Worm (Caenorhabditis elegans) whole organism, L4/young adult: ENCODE measurements around the gene cua-1.
A peak's percentile ranks its signal among the peaks of the same experiment; 100 is the strongest.
"Not testable (repeated sequence)": the region's sequence is repeated elsewhere in the genome, so short reads cannot be mapped to it uniquely, and the experiment has no call there.

ENCODE experiments used
- W03F9.2 ChIP-seq: fragments of 150-350 bp; optimal IDR thresholded peaks from 2 replicates; lab custom pipeline; 2014; ENCODE audit warnings: missing biosample characterization, missing genetic modification characterization
- dao-5 ChIP-seq: sonication (generic microtip); optimal IDR thresholded peaks from 2 replicates; lab custom pipeline; 2016; ENCODE audit warnings: missing genotype, missing genetic modification characterization, moderate library complexity, missing compliant biosample characterization
- him-1 ChIP-seq: sonication (generic microtip); optimal IDR thresholded peaks from 2 replicates; lab custom pipeline; 2016; ENCODE audit warnings: missing genotype, missing genetic modification reagents, missing genetic modification characterization, missing compliant biosample characterization

cua-1 gene

DNA sequence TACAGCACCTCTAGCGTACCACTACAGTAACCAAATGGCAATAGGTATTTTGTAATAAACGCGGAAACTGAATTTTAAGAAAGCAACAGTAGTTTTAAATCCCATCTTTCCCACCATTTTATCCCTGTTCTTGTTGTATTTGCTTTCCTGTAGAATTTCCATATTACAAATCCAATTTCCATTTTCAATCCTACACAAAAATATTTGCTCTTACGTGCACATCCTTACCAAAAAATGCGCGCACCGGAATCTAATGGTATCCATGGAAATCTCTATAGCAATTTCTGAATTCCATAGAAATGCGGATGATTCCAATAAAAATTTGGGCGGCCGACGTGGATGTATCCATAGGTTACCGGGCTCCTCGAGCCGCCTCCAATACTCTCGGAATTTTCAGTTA lies 24.9 kb downstream of the cua-1 start, which contains the start of gene trf-1:
Gene trf-1, plus strand, starts transcription at position 301 of the 400 bp plus-strand sequence.
- TF ChIP-seq him-1 (tag; lab: Kevin White, UChicago) (no peak), W03F9.2 (tag; lab: Kevin White, UChicago) (no peak), dao-5 (no peak)

DNA sequence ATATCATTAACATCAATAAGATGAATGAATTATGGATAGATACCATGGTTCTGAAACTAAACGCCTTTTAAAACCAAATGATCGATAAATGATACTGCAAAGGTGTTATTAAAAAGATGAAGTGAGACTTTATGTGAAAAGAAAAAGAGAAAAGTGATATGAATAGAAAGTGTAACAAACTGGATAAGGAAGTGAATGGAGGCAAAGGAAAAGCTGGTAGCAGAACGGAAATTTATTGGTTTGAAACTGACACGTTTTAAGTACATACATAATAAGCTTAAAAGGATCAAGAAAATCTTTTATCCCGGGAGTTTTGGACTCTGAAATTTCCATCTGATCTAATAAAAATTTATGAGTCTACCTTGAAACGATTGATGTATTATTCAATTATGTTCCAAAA lies 25.4 kb downstream of the cua-1 start, which contains the start of gene bli-5:
Gene bli-5, minus strand, starts transcription at position 101 of the 400 bp plus-strand sequence.
- no peak for TF ChIP-seq dao-5

DNA sequence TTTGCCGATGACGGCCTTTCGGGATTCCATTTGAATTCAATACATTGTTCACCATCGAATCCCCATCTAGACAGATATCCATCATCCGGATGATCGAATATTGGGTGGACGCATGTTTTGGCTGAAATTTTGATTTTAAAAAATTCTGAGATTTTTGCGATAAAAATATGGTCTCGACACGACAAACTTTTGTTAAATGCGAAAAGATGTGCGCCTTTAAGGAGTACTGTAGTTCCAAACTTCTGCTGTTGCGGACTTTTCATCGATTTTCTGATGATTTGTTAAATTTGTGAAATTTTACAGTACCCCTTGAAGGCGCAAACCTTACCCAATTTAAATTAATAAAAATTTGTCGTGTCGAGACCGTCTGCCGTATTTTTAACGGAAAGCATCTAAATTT lies 27.3 kb downstream of the cua-1 start:
- TF ChIP-seq him-1 (tag; lab: Kevin White, UChicago) (no peak), dao-5 (no peak), W03F9.2 (tag; lab: Kevin White, UChicago) (no peak)

DNA sequence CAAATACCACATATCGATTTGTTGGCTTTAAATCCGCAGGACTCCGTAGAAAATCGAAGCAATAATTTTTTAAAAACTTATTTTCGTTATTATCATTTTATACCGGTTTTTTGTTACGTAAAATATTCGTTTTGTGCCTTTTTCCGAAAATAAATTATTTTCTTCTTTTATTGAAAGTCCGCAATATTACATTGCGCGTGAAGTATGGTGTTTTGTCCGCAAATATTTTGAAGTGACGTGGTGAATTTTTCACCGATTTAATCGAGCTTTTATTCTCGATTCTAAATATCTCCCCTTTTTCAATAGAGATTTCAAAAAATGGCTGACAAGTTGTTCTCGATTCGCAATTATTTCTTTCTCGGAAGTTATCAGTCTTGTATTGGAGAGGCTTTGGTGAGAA lies 29.1 kb downstream of the cua-1 start, which contains the start of gene cope-1:
Gene cope-1, plus strand, starts transcription at position 229 of the 400 bp plus-strand sequence.
- no peak for TF ChIP-seq dao-5

DNA sequence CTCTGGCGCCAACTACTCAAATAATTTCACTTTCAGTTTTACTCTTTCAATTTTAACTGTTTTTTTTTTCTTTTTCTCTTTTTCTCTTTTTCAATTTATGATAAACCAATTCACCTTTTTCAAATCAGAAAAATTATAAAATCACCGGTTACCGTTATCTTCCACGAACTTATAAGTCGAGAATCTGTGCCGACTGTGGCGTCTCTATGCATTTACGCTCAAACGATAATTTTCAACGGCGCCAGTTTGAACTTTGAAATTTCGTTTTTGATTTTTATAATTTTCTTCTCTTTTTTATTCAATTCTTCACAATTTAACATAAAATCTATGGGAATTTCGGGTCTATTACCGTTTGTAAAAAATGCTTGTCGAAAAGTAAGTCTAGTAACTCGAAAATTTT lies 31.7 kb downstream of the cua-1 start, which contains the start of gene exo-1:
Gene exo-1, plus strand, starts transcription at position 101 of the 400 bp plus-strand sequence.
- peak; percentile 87 for TF ChIP-seq W03F9.2 (tag; lab: Kevin White, UChicago)
- no peak for TF ChIP-seq dao-5
- TF ChIP-seq him-1 (tag; lab: Kevin White, UChicago) = no peak

DNA sequence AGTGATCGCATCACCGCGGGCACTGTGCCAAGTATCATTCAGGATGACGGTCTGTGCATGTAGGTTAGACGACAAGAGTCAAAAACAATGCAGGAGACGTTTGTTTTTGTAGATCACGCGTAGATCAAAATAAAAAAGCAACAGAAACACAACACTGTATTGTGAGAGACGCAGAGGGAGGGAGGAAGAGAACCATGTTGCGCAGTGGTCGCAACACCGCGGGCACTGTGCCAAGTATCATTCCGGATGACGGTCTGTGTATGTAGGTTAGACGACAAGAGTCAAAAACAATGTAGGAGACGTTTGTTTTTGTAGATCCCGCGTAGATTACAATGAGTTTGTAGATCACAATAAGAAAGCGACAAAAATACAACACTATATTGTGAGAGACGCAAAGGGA lies 36.1 kb downstream of the cua-1 start:
- TF ChIP-seq dao-5 (no peak), W03F9.2 (tag; lab: Kevin White, UChicago) (no peak), him-1 (tag; lab: Kevin White, UChicago) (no peak)

DNA sequence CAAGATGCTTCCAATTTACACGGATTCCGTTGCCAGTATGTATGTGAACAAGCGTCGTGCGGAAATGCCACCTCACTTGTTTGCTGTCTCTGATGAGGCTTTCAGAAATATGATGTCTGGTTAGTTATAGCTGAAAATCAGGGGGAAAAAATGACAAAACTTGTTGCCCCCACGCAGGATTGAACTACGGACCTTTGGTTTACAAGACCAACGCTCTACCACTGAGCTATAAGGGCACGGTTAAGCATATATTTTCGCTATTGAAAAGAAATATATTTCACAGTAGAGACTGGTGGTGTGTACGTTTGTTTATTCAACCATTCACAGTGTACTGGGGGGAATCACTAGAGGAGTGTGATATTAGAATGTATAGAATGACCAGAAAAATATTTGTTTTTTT lies 43.9 kb downstream of the cua-1 start:
- no peak for TF ChIP-seq W03F9.2 (tag; lab: Kevin White, UChicago)
- TF ChIP-seq dao-5 = no peak
- no peak for TF ChIP-seq him-1 (tag; lab: Kevin White, UChicago)

DNA sequence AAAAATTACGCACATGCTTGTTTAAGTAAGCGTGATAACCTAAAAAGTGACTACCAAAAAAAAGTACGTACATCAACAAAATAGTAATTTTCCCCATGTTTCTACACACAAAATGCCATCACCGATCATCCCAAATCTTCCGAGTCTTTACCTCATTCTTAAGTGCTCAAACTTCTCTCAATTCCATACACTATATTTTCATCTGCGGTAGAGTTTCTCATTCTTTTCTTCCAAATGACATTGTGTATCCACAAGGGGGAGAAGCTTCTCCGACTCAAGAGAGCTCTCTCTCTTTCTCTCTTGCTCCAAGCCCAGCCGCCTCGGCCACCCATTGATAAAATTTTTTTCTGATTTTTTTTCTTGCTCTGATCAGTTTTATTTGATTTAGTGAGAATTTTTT lies 45.6 kb downstream of the cua-1 start, which contains the start of gene myo-6:
Gene myo-6, plus strand, starts transcription at position 301 of the 400 bp plus-strand sequence.
- TF ChIP-seq W03F9.2 (tag; lab: Kevin White, UChicago) (no peak), him-1 (tag; lab: Kevin White, UChicago) (no peak), dao-5 (no peak)

DNA sequence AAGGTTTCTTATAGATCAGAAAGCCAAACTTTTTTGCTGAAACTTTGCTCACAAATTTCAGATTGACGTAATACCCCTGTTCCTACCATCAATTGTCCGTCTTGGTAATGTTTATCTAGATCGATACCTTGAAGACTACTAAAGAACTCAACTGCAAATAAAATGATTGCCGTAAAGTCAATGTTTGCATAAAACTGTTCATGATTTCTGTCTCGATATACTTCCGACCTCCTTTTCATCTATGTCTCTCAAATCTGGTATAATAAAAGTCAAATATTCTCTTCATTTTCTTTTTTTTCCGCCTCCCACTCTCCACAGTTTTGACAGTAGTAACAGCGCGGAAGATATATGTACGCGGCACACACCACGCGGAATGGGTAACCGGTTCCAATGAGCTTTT lies 49.6 kb downstream of the cua-1 start, which contains the start of gene nas-1:
Gene nas-1, plus strand, starts transcription at position 301 of the 400 bp plus-strand sequence.
- TF ChIP-seq W03F9.2 (tag; lab: Kevin White, UChicago) (no peak), dao-5 (no peak), him-1 (tag; lab: Kevin White, UChicago) (no peak)

DNA sequence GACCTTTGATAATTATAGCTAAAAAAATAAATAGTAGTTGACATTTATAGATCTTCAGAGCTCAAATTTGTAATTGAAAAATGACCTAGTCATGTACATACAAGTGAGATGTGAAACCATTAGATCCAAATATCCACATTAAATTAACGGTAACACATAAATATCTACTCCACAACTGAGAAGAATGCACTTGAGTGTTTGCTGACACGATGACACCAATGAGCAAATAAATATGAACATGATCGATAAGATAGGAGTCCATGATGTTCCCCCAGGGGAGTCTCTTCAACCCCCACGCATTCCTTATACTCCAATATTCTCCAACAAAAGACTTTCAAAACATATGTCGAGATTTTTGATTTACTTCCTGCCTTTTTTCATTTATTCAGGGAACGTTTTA lies 50.7 kb downstream of the cua-1 start, which contains the start of gene ttr-52:
Gene ttr-52, plus strand, starts transcription at position 301 of the 400 bp plus-strand sequence.
- TF ChIP-seq W03F9.2 (tag; lab: Kevin White, UChicago) (no peak), dao-5 (no peak), him-1 (tag; lab: Kevin White, UChicago) (no peak)

DNA sequence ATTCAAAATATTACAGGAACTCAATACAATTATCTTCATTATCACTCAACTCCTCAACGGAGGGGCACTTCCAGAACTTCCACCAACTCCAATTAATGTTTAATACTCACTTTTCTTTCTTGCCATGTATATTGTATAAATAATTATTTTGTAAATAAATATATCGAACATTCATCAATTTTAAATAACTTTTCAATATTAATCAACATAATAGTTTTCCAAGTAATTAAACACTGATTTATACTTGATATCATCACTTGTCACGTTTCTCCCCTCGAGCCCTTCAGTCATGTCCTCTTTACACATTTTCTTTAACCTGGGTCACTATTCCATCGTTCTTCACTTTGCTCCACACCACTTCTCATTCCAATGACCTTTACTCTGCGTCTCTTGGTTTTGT lies 52.2 kb downstream of the cua-1 start, which contains the start of gene mig-18:
Gene mig-18, plus strand, starts transcription at position 301 of the 400 bp plus-strand sequence.
- TF ChIP-seq dao-5 (no peak), W03F9.2 (tag; lab: Kevin White, UChicago) (no peak), him-1 (tag; lab: Kevin White, UChicago) (no peak)

DNA sequence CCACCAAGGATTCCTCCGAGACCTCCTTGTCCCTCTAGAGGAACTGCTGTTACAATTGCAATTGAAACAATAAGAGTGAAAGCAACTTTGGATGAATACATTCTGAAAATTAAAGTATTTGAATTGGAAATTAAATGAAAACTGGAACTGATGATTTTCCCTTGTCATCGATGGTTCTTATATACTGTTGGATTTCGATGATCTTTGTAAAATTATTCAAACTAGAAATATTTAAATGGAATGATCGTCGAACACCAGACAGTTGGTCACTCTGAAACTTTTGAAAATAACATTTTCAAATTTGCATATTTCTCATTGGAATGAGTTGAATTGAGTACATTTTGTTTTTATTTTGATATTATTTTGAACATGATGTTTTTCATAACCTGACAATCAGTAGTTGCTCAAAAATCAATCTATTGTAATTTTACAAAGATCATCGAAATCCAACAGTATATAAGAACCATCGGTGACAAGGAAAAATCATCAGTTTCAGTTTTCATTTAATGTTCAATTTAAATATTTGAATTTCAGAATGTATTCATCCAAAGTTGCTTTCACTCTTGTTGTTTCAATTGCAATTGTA lies 53.3 kb downstream of the cua-1 start, which contains the start of the genes srlf-9 and srlf-10:
Gene srlf-9, minus strand, starts transcription at position 101 of the 586 bp plus-strand sequence.
Gene srlf-10, plus strand, starts transcription at position 536 of the 586 bp plus-strand sequence.
- not testable (repeated sequence) for TF ChIP-seq W03F9.2 (tag; lab: Kevin White, UChicago); dao-5; him-1 (tag; lab: Kevin White, UChicago)

DNA sequence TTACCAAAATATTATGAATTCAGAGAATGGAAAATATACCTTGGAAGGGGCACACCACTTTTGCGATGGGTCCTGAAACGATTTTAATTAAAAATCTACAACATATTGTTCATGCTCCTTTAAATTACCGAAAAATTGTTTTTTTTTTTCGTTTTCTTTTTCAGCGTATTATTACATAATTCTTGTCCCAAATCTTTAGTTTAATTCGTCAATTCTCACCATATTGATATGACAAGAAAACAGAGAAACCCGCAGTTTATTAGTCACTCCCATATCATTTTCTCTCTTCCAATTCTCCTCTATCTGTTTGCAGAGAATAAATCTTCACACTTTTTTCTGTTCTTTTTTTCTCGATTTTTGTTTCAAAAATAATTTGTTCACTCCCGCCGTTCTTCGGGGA lies 59.8 kb downstream of the cua-1 start, which contains the start of gene F11F1.1:
Gene F11F1.1, plus strand, starts transcription at position 301 of the 400 bp plus-strand sequence.
- TF ChIP-seq W03F9.2 (tag; lab: Kevin White, UChicago) (no peak), dao-5 (no peak), him-1 (tag; lab: Kevin White, UChicago) (no peak)

DNA sequence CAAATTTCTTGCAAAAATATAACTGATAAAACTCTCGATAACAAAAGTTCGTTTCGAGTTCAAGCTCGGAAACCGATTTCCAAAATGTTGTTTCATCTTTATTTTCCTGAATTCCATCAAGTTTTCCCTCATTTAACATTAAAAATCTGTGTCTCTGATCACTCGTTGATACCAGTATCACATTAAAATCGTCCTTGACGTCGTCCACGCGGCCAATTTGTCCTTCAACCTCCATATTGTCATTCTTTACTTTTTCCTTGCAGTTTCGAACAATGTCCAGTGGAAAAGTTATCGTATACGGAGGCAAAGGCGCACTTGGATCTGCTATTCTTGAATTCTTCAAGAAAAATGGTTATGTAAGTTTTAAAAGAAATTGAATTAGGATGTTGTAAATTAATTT lies 61.5 kb downstream of the cua-1 start, which contains the start of gene qdpr-1:
Gene qdpr-1, plus strand, starts transcription at position 264 of the 400 bp plus-strand sequence.
- TF ChIP-seq dao-5 (no peak), him-1 (tag; lab: Kevin White, UChicago) (no peak), W03F9.2 (tag; lab: Kevin White, UChicago) (no peak)
